Fruit fly (Drosophila melanogaster) whole organism, embryonic: ENCODE measurements around the gene CG14787.

ENCODE experiments used
- Atf3 ChIP-seq: fragments of 200-800 bp; sonication (Bioruptor generic); optimal IDR thresholded peaks from 3 replicates; lab custom pipeline; 2016; ENCODE audit warnings: missing biosample characterization, missing genetic modification characterization
- B-H2 ChIP-seq: fragments of 200-800 bp; sonication (Bioruptor generic); optimal IDR thresholded peaks from 2 replicates; lab custom pipeline; 2018; ENCODE audit warnings: missing biosample characterization, mild to moderate bottlenecking, missing genetic modification characterization
- CG10267 ChIP-seq: fragments of 200-800 bp; sonication (Bioruptor generic); optimal IDR thresholded peaks from 2 replicates; lab custom pipeline; 2018; ENCODE audit warnings: missing biosample characterization, mild to moderate bottlenecking, missing genetic modification characterization, moderate library complexity
- CG10654 ChIP-seq: fragments of 200-800 bp; sonication (Bioruptor generic); optimal IDR thresholded peaks from 2 replicates; lab custom pipeline; 2016; ENCODE audit warnings: missing biosample characterization, missing genetic modification characterization
- CG11695 ChIP-seq: fragments of 200-800 bp; sonication (Bioruptor generic); IDR thresholded peaks from 3 replicates; pipeline ENCODE4 v1.3.6; 2022; ENCODE audit warnings: missing biosample characterization, missing genetic modification characterization
- CG11723 ChIP-seq: fragments of 200-800 bp; sonication (Bioruptor generic); optimal IDR thresholded peaks from 2 replicates; lab custom pipeline; 2017; ENCODE audit warnings: missing biosample characterization, mild to moderate bottlenecking, missing genetic modification characterization
- CG14050 ChIP-seq: fragments of 200-800 bp; sonication (Bioruptor generic); IDR thresholded peaks from 3 replicates; pipeline ENCODE4 v1.3.6; 2022; ENCODE audit warnings: missing biosample characterization, missing genetic modification characterization
- CG14441 ChIP-seq: fragments of 200-800 bp; sonication (Bioruptor generic); IDR thresholded peaks from 2 replicates; pipeline ENCODE4 v1.3.6; 2022; ENCODE audit warnings: missing biosample characterization, missing genetic modification characterization
- CG14860 ChIP-seq: fragments of 200-800 bp; sonication (Bioruptor generic); IDR thresholded peaks from 3 replicates; pipeline ENCODE4 v1.3.6; 2022; ENCODE audit warnings: missing biosample characterization, missing genetic modification characterization; ENCODE audit not compliant: partially characterized antibody
- CG15073 ChIP-seq: fragments of 200-800 bp; sonication (Bioruptor generic); optimal IDR thresholded peaks from 2 replicates; lab custom pipeline; 2016; ENCODE audit warnings: missing biosample characterization, missing genetic modification characterization
- CG17385 ChIP-seq: fragments of 200-800 bp; sonication (Bioruptor generic); optimal IDR thresholded peaks from 3 replicates; lab custom pipeline; 2018; ENCODE audit warnings: missing biosample characterization, mild to moderate bottlenecking, missing genetic modification characterization
- CG17612 ChIP-seq: fragments of 200-800 bp; sonication (Bioruptor generic); IDR thresholded peaks from 2 replicates; pipeline ENCODE4 v1.3.6; 2022; ENCODE audit warnings: missing biosample characterization, missing genetic modification characterization
- CG18476 ChIP-seq: fragments of 200-800 bp; sonication (Bioruptor generic); optimal IDR thresholded peaks from 2 replicates; lab custom pipeline; 2016; ENCODE audit warnings: missing biosample characterization, mild to moderate bottlenecking, missing genetic modification characterization
- CG18619 ChIP-seq: fragments of 200-800 bp; sonication (Bioruptor generic); optimal IDR thresholded peaks from 3 replicates; lab custom pipeline; 2017; ENCODE audit warnings: missing biosample characterization, mild to moderate bottlenecking, missing genetic modification characterization
- CG2678 ChIP-seq: fragments of 200-800 bp; sonication (Bioruptor generic); optimal IDR thresholded peaks from 3 replicates; lab custom pipeline; 2019; ENCODE audit warnings: missing biosample characterization, mild to moderate bottlenecking, missing genetic modification characterization, moderate library complexity
- CG5953 ChIP-seq: fragments of 200-800 bp; sonication (Bioruptor generic); IDR thresholded peaks from 2 replicates; pipeline ENCODE4 v1.3.6; 2022; ENCODE audit warnings: missing biosample characterization, missing genetic modification characterization
- CG6654 ChIP-seq: fragments of 200-800 bp; sonication (Bioruptor generic); optimal IDR thresholded peaks from 2 replicates; lab custom pipeline; 2017; ENCODE audit warnings: missing biosample characterization, mild to moderate bottlenecking, missing genetic modification characterization
- CG7928 ChIP-seq: fragments of 200-800 bp; sonication (Bioruptor generic); optimal IDR thresholded peaks from 2 replicates; lab custom pipeline; 2017; ENCODE audit warnings: missing biosample characterization, mild to moderate bottlenecking, missing genetic modification characterization
- CG8765 ChIP-seq: fragments of 200-800 bp; sonication (Bioruptor generic); IDR thresholded peaks from 2 replicates; pipeline ENCODE4 v1.3.6; 2022; ENCODE audit warnings: missing biosample characterization, missing genetic modification characterization
- CrebB ChIP-seq: fragments of 200-800 bp; sonication (Bioruptor generic); optimal IDR thresholded peaks from 3 replicates; lab custom pipeline; 2018; ENCODE audit warnings: missing biosample characterization, mild to moderate bottlenecking, missing genetic modification characterization
- Fer1 ChIP-seq: fragments of 200-800 bp; sonication (Bioruptor generic); optimal IDR thresholded peaks from 2 replicates; lab custom pipeline; 2017; ENCODE audit warnings: missing biosample characterization, mild to moderate bottlenecking, missing genetic modification characterization
- Fer2 ChIP-seq: fragments of 200-800 bp; sonication (Bioruptor generic); optimal IDR thresholded peaks from 2 replicates; lab custom pipeline; 2018; ENCODE audit warnings: missing biosample characterization, mild to moderate bottlenecking, missing genetic modification characterization, moderate library complexity
- Hr3 ChIP-seq: fragments of 200-800 bp; sonication (Bioruptor generic); optimal IDR thresholded peaks from 3 replicates; lab custom pipeline; 2016; ENCODE audit warnings: missing biosample characterization, missing genetic modification characterization
- Jarid2 ChIP-seq: fragments of 200-800 bp; sonication (Bioruptor generic); optimal IDR thresholded peaks from 3 replicates; lab custom pipeline; 2017; ENCODE audit warnings: mild to moderate bottlenecking, missing biosample characterization, missing genetic modification reagents, missing genetic modification characterization
- Med ChIP-seq: fragments of 200-800 bp; sonication (Bioruptor generic); peaks from one replicate; lab custom pipeline; 2016; ENCODE audit warnings: missing biosample characterization, missing genetic modification characterization, mild to moderate bottlenecking, inconsistent platforms, moderate library complexity
- Mes4 ChIP-seq: fragments of 200-800 bp; sonication (Bioruptor generic); optimal IDR thresholded peaks from 2 replicates; lab custom pipeline; 2016; ENCODE audit warnings: missing biosample characterization, missing genetic modification characterization
- Myb ChIP-seq: fragments of 200-800 bp; sonication (Bioruptor generic); optimal IDR thresholded peaks from 2 replicates; lab custom pipeline; 2016; ENCODE audit warnings: missing biosample characterization, missing genetic modification characterization
- Side ChIP-seq: fragments of 200-800 bp; sonication (Bioruptor generic); optimal IDR thresholded peaks from 2 replicates; lab custom pipeline; 2016; ENCODE audit warnings: missing biosample characterization, missing genetic modification characterization
- Sry-δ ChIP-seq: fragments of 200-800 bp; sonication (Bioruptor generic); optimal IDR thresholded peaks from 2 replicates; lab custom pipeline; 2016; ENCODE audit warnings: missing biosample characterization, missing genetic modification characterization
- amos ChIP-seq: fragments of 200-800 bp; sonication (Bioruptor generic); IDR thresholded peaks from 2 replicates; pipeline ENCODE4 v1.3.6; 2022; ENCODE audit warnings: missing biosample characterization, missing genetic modification characterization; ENCODE audit not compliant: partially characterized antibody
- aop ChIP-seq: fragments of 200-800 bp; sonication (Bioruptor generic); IDR thresholded peaks from 2 replicates; pipeline ENCODE4 v1.3.6; 2022; ENCODE audit warnings: missing biosample characterization, missing genetic modification characterization
- ato ChIP-seq: fragments of 200-800 bp; sonication (Bioruptor generic); IDR thresholded peaks from 2 replicates; pipeline ENCODE4 v1.3.6; 2022; ENCODE audit warnings: missing biosample characterization, missing genetic modification characterization; ENCODE audit not compliant: partially characterized antibody
- bab2 ChIP-seq: fragments of 200-800 bp; sonication (Bioruptor generic); optimal IDR thresholded peaks from 2 replicates; lab custom pipeline; 2016; ENCODE audit warnings: missing biosample characterization, missing genetic modification characterization
- bowl ChIP-seq: fragments of 200-800 bp; sonication (Bioruptor generic); IDR thresholded peaks from 2 replicates; pipeline ENCODE4 v1.3.6; 2022; ENCODE audit warnings: missing biosample characterization, missing genetic modification characterization
- dpn ChIP-seq, 2 experiments: fragments of 200-800 bp; sonication (Bioruptor generic); optimal IDR thresholded peaks; 3 replicates each; lab custom pipeline; 2016; ENCODE audit warnings: missing biosample characterization in 2 of 2, missing genetic modification characterization in 2 of 2
- eyg ChIP-seq: fragments of 200-800 bp; sonication (Bioruptor generic); optimal IDR thresholded peaks from 3 replicates; lab custom pipeline; 2016; ENCODE audit warnings: missing biosample characterization, missing genetic modification characterization
- fd3F ChIP-seq: fragments of 200-800 bp; sonication (Bioruptor generic); optimal IDR thresholded peaks from 2 replicates; lab custom pipeline; 2018; ENCODE audit warnings: missing biosample characterization, mild to moderate bottlenecking, missing genetic modification characterization, moderate library complexity
- ftz-f1 ChIP-seq: fragments of 200-800 bp; sonication (Bioruptor generic); optimal IDR thresholded peaks from 2 replicates; lab custom pipeline; 2016; ENCODE audit warnings: missing biosample characterization, missing genetic modification characterization
- gcm2 ChIP-seq: fragments of 200-800 bp; sonication (Bioruptor generic); optimal IDR thresholded peaks from 2 replicates; lab custom pipeline; 2016; ENCODE audit warnings: missing biosample characterization, missing genetic modification characterization
- h ChIP-seq: fragments of >200 bp; optimal IDR thresholded peaks from 2 replicates; lab custom pipeline; 2017
- her ChIP-seq: fragments of 200-800 bp; sonication (Bioruptor generic); optimal IDR thresholded peaks from 2 replicates; lab custom pipeline; 2016; ENCODE audit warnings: missing biosample characterization, missing genetic modification characterization
- ind ChIP-seq: fragments of 200-800 bp; sonication (Bioruptor generic); optimal IDR thresholded peaks from 3 replicates; lab custom pipeline; 2016; ENCODE audit warnings: missing biosample characterization, missing genetic modification characterization
- jumu ChIP-seq: fragments of 200-800 bp; sonication (Bioruptor generic); optimal IDR thresholded peaks from 3 replicates; lab custom pipeline; 2016; ENCODE audit warnings: missing biosample characterization, missing genetic modification characterization
- maf-S ChIP-seq: fragments of 200-800 bp; sonication (Bioruptor generic); optimal IDR thresholded peaks from 2 replicates; lab custom pipeline; 2016; ENCODE audit warnings: missing biosample characterization, missing genetic modification characterization
- odd ChIP-seq: fragments of 200-800 bp; sonication (Bioruptor generic); optimal IDR thresholded peaks from 2 replicates; lab custom pipeline; 2017; ENCODE audit warnings: missing biosample characterization, mild to moderate bottlenecking, missing genetic modification characterization
- pb ChIP-seq: fragments of 200-800 bp; sonication (Bioruptor generic); optimal IDR thresholded peaks from 3 replicates; lab custom pipeline; 2016; ENCODE audit warnings: missing biosample characterization, missing genetic modification characterization
- sisA ChIP-seq: fragments of 200-800 bp; sonication (Bioruptor generic); IDR thresholded peaks from 2 replicates; pipeline ENCODE4 v1.3.6; 2022; ENCODE audit warnings: missing biosample characterization, missing genetic modification characterization
- slou ChIP-seq: fragments of 200-800 bp; sonication (Bioruptor generic); optimal IDR thresholded peaks from 3 replicates; lab custom pipeline; 2016; ENCODE audit warnings: missing biosample characterization, missing genetic modification characterization
- ttk ChIP-seq: fragments of 200-800 bp; sonication (Bioruptor generic); IDR thresholded peaks from 2 replicates; pipeline ENCODE4 v2.1.2; 2022; ENCODE audit warnings: missing biosample characterization, missing genetic modification characterization
- twi ChIP-seq: fragments of 200-800 bp; optimal IDR thresholded peaks from 2 replicates; lab custom pipeline; 2019; ENCODE audit warnings: missing biosample characterization, mild to moderate bottlenecking, missing genetic modification characterization, moderate library complexity

Gene CG14787

dm6 chrX:1478276-1479122, 17.0 kb upstream of the CG14787 start, which contains the start of gene rush (continued):
- no peak for TF ChIP-seq ftz-f1 (GFP tag; lab: Kevin White, UChicago)
- TF ChIP-seq slou (GFP tag; lab: Kevin White, UChicago), result no peak
- TF ChIP-seq Mes4 (GFP tag; lab: Kevin White, UChicago), result no peak
- no peak for TF ChIP-seq CG8765 (GFP tag; lab: Robert Waterston, UW)
- no peak for TF ChIP-seq pb (GFP tag; lab: Kevin White, UChicago)
- TF ChIP-seq CG7928 (GFP tag; lab: Kevin White, UChicago), result no peak
- no peak for TF ChIP-seq CG18476 (GFP tag; lab: Kevin White, UChicago)
- peak; percentile 2 for TF ChIP-seq B-H2 (GFP tag; lab: Kevin White, UChicago)
- peak; percentile 7 for TF ChIP-seq CG17385 (GFP tag; lab: Kevin White, UChicago)
- TF ChIP-seq CG10267, result peak; percentile 91
- TF ChIP-seq Jarid2 (GFP tag; lab: Kevin White, UChicago), result no peak
- TF ChIP-seq maf-S (GFP tag; lab: Kevin White, UChicago), result no peak
- TF ChIP-seq CG15073 (GFP tag; lab: Kevin White, UChicago), result no peak
- TF ChIP-seq Hr3 (GFP tag; lab: Kevin White, UChicago), result peak; percentile 2
- no peak for TF ChIP-seq odd (GFP tag; lab: Kevin White, UChicago)
- TF ChIP-seq fd3F (GFP tag; lab: Kevin White, UChicago), result no peak
- peak; percentile 13 for TF ChIP-seq CG2678 (tag; lab: Kevin White, UChicago)
- TF ChIP-seq CG14050 (GFP tag; lab: Robert Waterston, UW), result 0 out of 3 replicates have a peak, but pooled peaks have one; percentile 13
- TF ChIP-seq Side (GFP tag; lab: Kevin White, UChicago), result no peak
- 0 out of 3 replicates have a peak, but pooled peaks have one; percentile 38 for TF ChIP-seq CG14860 (GFP tag; lab: Robert Waterston, UW)
- no peak for TF ChIP-seq ato
- peak; percentile 14; the same call in 1 of the 2 replicates for TF ChIP-seq sisA (GFP tag; lab: Robert Waterston, UW)
- TF ChIP-seq gcm2 (GFP tag; lab: Kevin White, UChicago), result no peak
- no peak for TF ChIP-seq twi
- no peak for TF ChIP-seq Atf3 (GFP tag; lab: Kevin White, UChicago)
- TF ChIP-seq bab2, result peak; percentile 16
- TF ChIP-seq her, result peak; percentile 46
- TF ChIP-seq h (lab: Kevin White, UChicago), result no peak
- TF ChIP-seq CG5953 (GFP tag; lab: Robert Waterston, UW), result no peak
- TF ChIP-seq CG17612 (GFP tag; lab: Robert Waterston, UW), result no peak
- peak; percentile 92 for TF ChIP-seq Med (GFP tag; lab: Kevin White, UChicago)
- TF ChIP-seq CG11723 (GFP tag; lab: Kevin White, UChicago), result peak; percentile 6
- TF ChIP-seq jumu (GFP tag; lab: Kevin White, UChicago), result peak; percentile 15
- TF ChIP-seq ttk (GFP tag; lab: Robert Waterston, UW), result no peak
- TF ChIP-seq Fer1 (GFP tag; lab: Kevin White, UChicago), result no peak
- peak; percentile 95 for TF ChIP-seq Myb (GFP tag; lab: Kevin White, UChicago)
- no peak for TF ChIP-seq CG11695 (GFP tag; lab: Robert Waterston, UW)
- TF ChIP-seq aop (GFP tag; lab: Robert Waterston, UW), result no peak
- peak; percentile 29; the same call in 1 of the 2 replicates for TF ChIP-seq CG14441 (GFP tag; lab: Robert Waterston, UW)
- no peak for TF ChIP-seq CG6654 (GFP tag; lab: Kevin White, UChicago)
- no peak for TF ChIP-seq Fer2 (tag; lab: Kevin White, UChicago)
- TF ChIP-seq dpn (GFP tag; optimal IDR thresholded peaks at IDR 0.05; lab: Kevin White, UChicago), result peak; percentile 13 to 27
- TF ChIP-seq amos (GFP tag; lab: Robert Waterston, UW), result 0 out of 2 replicates have a peak, but pooled peaks have one; percentile 17
- TF ChIP-seq Sry-δ (GFP tag; lab: Kevin White, UChicago), result peak; percentile 42
- no peak for TF ChIP-seq eyg (GFP tag; lab: Kevin White, UChicago)
- TF ChIP-seq CG10654 (GFP tag; lab: Kevin White, UChicago), result no peak
- peak; percentile 25 for TF ChIP-seq ind (GFP tag; lab: Kevin White, UChicago)
- TF ChIP-seq CG18619, result peak; percentile 16
- TF ChIP-seq bowl, result no peak
- no peak for TF ChIP-seq CrebB (tag; lab: Kevin White, UChicago)
